Fruit fly (Drosophila melanogaster): ENCODE results near the gene mRpL36.

mRpL36 gene

dm6 chr3L:8094652-8095129 lies 30.2 kb downstream of the mRpL36 start (continued):
- TF ChIP-seq CG7372 (GFP tag; IDR thresholded peaks at IDR 0.05) (no peak), Dek (tag; optimal IDR thresholded peaks at IDR 0.05) (no peak), slou (GFP tag; optimal IDR thresholded peaks at IDR 0.05) (no peak), CG17612 (GFP tag; IDR thresholded peaks at IDR 0.05) (no peak), gsb-n (tag; optimal IDR thresholded peaks at IDR 0.05) (no peak), sens-2 (GFP tag; IDR thresholded peaks at IDR 0.05) (no peak), MTF-1 (GFP tag; optimal IDR thresholded peaks at IDR 0.05; ENCODE audit: borderline replicate concordance) (no peak), kah (GFP tag; optimal IDR thresholded peaks at IDR 0.05) (no peak), CG3995 (GFP tag; optimal IDR thresholded peaks at IDR 0.05) (no peak), fu2 (GFP tag; optimal IDR thresholded peaks at IDR 0.05) (no peak), CG9437 (GFP tag; optimal IDR thresholded peaks at IDR 0.05) (no peak), wor (GFP tag; IDR thresholded peaks at IDR 0.05) (no peak), Dll (GFP tag; IDR thresholded peaks at IDR 0.05; ENCODE audit: partially characterized antibody) (no peak), H2.0 (GFP tag; IDR thresholded peaks at IDR 0.05) (no peak), ham (GFP tag; IDR thresholded peaks at IDR 0.05) (no peak), CG4707 (GFP tag; optimal IDR thresholded peaks at IDR 0.05) (no peak), CG10979 (tag; optimal IDR thresholded peaks at IDR 0.05) (no peak), maf-S (GFP tag; optimal IDR thresholded peaks at IDR 0.05) (no peak), ase (GFP tag; IDR thresholded peaks at IDR 0.05) (no peak), CG12236 (GFP tag; optimal IDR thresholded peaks at IDR 0.05) (no peak), Atf-2 (GFP tag; optimal IDR thresholded peaks at IDR 0.05) (no peak), scrt (GFP tag; optimal IDR thresholded peaks at IDR 0.05) (no peak), ftz-f1 (GFP tag; optimal IDR thresholded peaks at IDR 0.05) (no peak), Hr78 (GFP tag; optimal IDR thresholded peaks at IDR 0.05) (no peak), Rfx (GFP tag; IDR thresholded peaks at IDR 0.05) (peak; percentile 33; the same call in 1 of the 2 replicates), peb (GFP tag; IDR thresholded peaks at IDR 0.05) (no peak), Med (GFP tag) (peak; percentile 80), lab (GFP tag; optimal IDR thresholded peaks at IDR 0.05) (peak; percentile 32), YL-1 (GFP tag; optimal IDR thresholded peaks at IDR 0.05) (no peak), CG9797 (GFP tag; optimal IDR thresholded peaks at IDR 0.05) (no peak), CG14050 (GFP tag; IDR thresholded peaks at IDR 0.05) (no peak), CG1233 (GFP tag; optimal IDR thresholded peaks at IDR 0.05) (no peak), CG17912 (GFP tag; optimal IDR thresholded peaks at IDR 0.05) (no peak), CG10959 (GFP tag; IDR thresholded peaks at IDR 0.05) (no peak), Oli (tag; optimal IDR thresholded peaks at IDR 0.05) (peak; percentile 3), jumu (GFP tag; optimal IDR thresholded peaks at IDR 0.05) (no peak), CG18764 (GFP tag; optimal IDR thresholded peaks at IDR 0.05) (no peak), pho (GFP tag; optimal IDR thresholded peaks at IDR 0.05) (no peak), Eip74EF (GFP tag; optimal IDR thresholded peaks at IDR 0.05) (peak in 1 of 2 experiments; percentile 1), ap (GFP tag; IDR thresholded peaks at IDR 0.05) (no peak), knrl (GFP tag; IDR thresholded peaks at IDR 0.05; ENCODE audit: partially characterized antibody) (no peak), Nf-YA (GFP tag; IDR thresholded peaks at IDR 0.05) (no peak), Hmr (GFP tag; optimal IDR thresholded peaks at IDR 0.05) (peak; percentile 49), Blimp-1 (GFP tag; optimal IDR thresholded peaks at IDR 0.05) (no peak), CG12155 (GFP tag; optimal IDR thresholded peaks at IDR 0.05) (no peak), grau (tag; optimal IDR thresholded peaks at IDR 0.05) (peak; percentile 59), CG1647 (GFP tag; optimal IDR thresholded peaks at IDR 0.05) (no peak), dati (GFP tag; IDR thresholded peaks at IDR 0.05) (no peak), HLH3B (GFP tag; IDR thresholded peaks at IDR 0.05) (no peak), CG14014 (GFP tag; IDR thresholded peaks at IDR 0.05) (no peak), sug (tag; optimal IDR thresholded peaks at IDR 0.05) (peak; percentile 62)

All from whole organism, embryonic.